Worm (Caenorhabditis elegans): ENCODE results near the gene flp-14.

ce11 chrIII:12894207-12894606 is 16.1 kb upstream of the flp-14 start:
- TF ChIP-seq nhr-47 (tag; optimal IDR thresholded peaks at IDR 0.05) (no peak), mep-1 (tag; optimal IDR thresholded peaks at IDR 0.05) (no peak), swsn-7 (tag; optimal IDR thresholded peaks at IDR 0.05) (no peak), lin-13 (GFP tag; optimal IDR thresholded peaks at IDR 0.05) (no peak), aly-2 (tag; optimal IDR thresholded peaks at IDR 0.05) (no peak), ama-1 (optimal IDR thresholded peaks at IDR 0.05) (no peak), mab-9 (GFP tag; IDR thresholded peaks at IDR 0.05) (no peak), nhr-77 (tag; optimal IDR thresholded peaks at IDR 0.05) (no peak)

Data from whole organism, L1 larva.